Worm (Caenorhabditis elegans): ENCODE data around the gene T01B7.5.

ce11 chrII:8741277-8741676, 24.6 kb downstream of the T01B7.5 start:
- peak; percentile 28 for TF ChIP-seq ama-1 (optimal IDR thresholded peaks at IDR 0.05)
- TF ChIP-seq nhr-237 (tag; optimal IDR thresholded peaks at IDR 0.05), result no peak
- no peak for TF ChIP-seq ceh-82 (tag; optimal IDR thresholded peaks at IDR 0.05)
- no peak for TF ChIP-seq aly-2 (tag; optimal IDR thresholded peaks at IDR 0.05)
- TF ChIP-seq R02D3.7 (tag; optimal IDR thresholded peaks at IDR 0.05), result no peak
